Fruit fly (Drosophila melanogaster) whole organism, embryonic: ENCODE data around the gene Cchl.

ENCODE experiments used
- Atf6 ChIP-seq: fragments of 200-800 bp; sonication (Bioruptor generic); IDR thresholded peaks from 2 replicates; pipeline ENCODE4 v1.3.6; 2022; ENCODE audit warnings: missing biosample characterization, missing genetic modification characterization
- CG2678 ChIP-seq: fragments of 200-800 bp; sonication (Bioruptor generic); optimal IDR thresholded peaks from 3 replicates; lab custom pipeline; 2019; ENCODE audit warnings: missing biosample characterization, mild to moderate bottlenecking, missing genetic modification characterization, moderate library complexity
- CG6175 ChIP-seq: fragments of 200-800 bp; sonication (Bioruptor generic); IDR thresholded peaks from 3 replicates; pipeline ENCODE4 v1.3.6; 2022; ENCODE audit warnings: missing biosample characterization, missing genetic modification characterization
- CG9609 ChIP-seq: fragments of 200-800 bp; sonication (Bioruptor generic); optimal IDR thresholded peaks from 3 replicates; lab custom pipeline; 2016; ENCODE audit warnings: missing biosample characterization, missing genetic modification characterization
- Ptx1 ChIP-seq: fragments of 200-800 bp; sonication (Bioruptor generic); IDR thresholded peaks from 2 replicates; pipeline ENCODE4 v1.3.6; 2022; ENCODE audit warnings: missing biosample characterization, missing genetic modification characterization
- crc ChIP-seq: fragments of 200-800 bp; sonication (Bioruptor generic); optimal IDR thresholded peaks from 2 replicates; lab custom pipeline; 2016; ENCODE audit warnings: missing biosample characterization, missing genetic modification characterization
- danr ChIP-seq: fragments of 200-800 bp; sonication (Bioruptor generic); IDR thresholded peaks from 2 replicates; pipeline ENCODE4 v1.3.6; 2022; ENCODE audit warnings: missing biosample characterization, missing genetic modification characterization
- h ChIP-seq: fragments of >200 bp; optimal IDR thresholded peaks from 2 replicates; lab custom pipeline; 2017
- jigr1 ChIP-seq: fragments of 200-800 bp; sonication (Bioruptor generic); IDR thresholded peaks from 3 replicates; pipeline ENCODE4 v1.3.6; 2022; ENCODE audit warnings: missing biosample characterization, missing genetic modification characterization
- lab ChIP-seq: fragments of 200-800 bp; sonication (Bioruptor generic); optimal IDR thresholded peaks from 3 replicates; lab custom pipeline; 2017; ENCODE audit warnings: missing biosample characterization, missing genetic modification characterization, mild to moderate bottlenecking, moderate library complexity, missing genetic modification reagents
- maf-S ChIP-seq: fragments of 200-800 bp; sonication (Bioruptor generic); optimal IDR thresholded peaks from 2 replicates; lab custom pipeline; 2016; ENCODE audit warnings: missing biosample characterization, missing genetic modification characterization
- slp2 ChIP-seq: fragments of 200-800 bp; sonication (Bioruptor generic); optimal IDR thresholded peaks from 2 replicates; lab custom pipeline; 2016; ENCODE audit warnings: missing biosample characterization, missing genetic modification characterization

DNA sequence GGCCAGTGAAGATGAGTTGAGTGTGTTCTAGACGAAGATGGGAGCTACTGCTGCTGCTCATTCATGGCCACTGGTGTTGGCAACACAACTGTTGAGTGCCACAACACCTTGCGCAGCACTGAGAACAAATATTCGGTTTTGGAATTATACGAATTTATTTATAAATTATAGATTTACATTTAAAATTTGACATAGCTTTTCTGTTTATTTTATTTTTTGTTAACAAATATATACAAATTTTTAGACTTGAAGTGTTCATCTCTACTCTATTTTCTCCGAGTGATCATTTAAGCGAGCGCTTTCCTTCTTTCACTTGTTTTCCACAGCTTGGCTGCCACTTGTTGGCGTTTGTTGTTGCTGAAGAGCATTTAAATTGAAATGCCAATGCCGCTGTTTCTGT lies 39.7 kb downstream of the Cchl start:
- TF ChIP-seq Atf6 (GFP tag; lab: Robert Waterston, UW) (no peak), maf-S (no peak), CG9609 (GFP tag; lab: Kevin White, UChicago) (no peak), crc (GFP tag; lab: Kevin White, UChicago) (no peak), slp2 (GFP tag; lab: Kevin White, UChicago) (no peak), Ptx1 (GFP tag; lab: Robert Waterston, UW) (no peak), CG6175 (GFP tag; lab: Robert Waterston, UW) (no peak), CG2678 (tag; lab: Kevin White, UChicago) (no peak), danr (GFP tag; lab: Robert Waterston, UW) (no peak), h (lab: Kevin White, UChicago) (no peak), lab (GFP tag; lab: Kevin White, UChicago) (no peak), jigr1 (GFP tag; lab: Robert Waterston, UW) (no peak)
